Fruit fly (Drosophila melanogaster) whole organism, wandering third instar larva: Measurements from ENCODE around the gene Sema1a.

Experiments
- Abd-B ChIP-seq: fragments of >200 bp; optimal IDR thresholded peaks from 2 replicates; lab custom pipeline; 2017; ENCODE audit warnings: missing biosample characterization, missing genetic modification characterization
- CG32264 ChIP-seq: fragments of 200-800 bp; sonication (Bioruptor generic); optimal IDR thresholded peaks from 2 replicates; lab custom pipeline; 2016; ENCODE audit warnings: missing biosample characterization, missing genetic modification characterization
- CrebA ChIP-seq: fragments of 200-800 bp; sonication (Bioruptor generic); optimal IDR thresholded peaks from 2 replicates; lab custom pipeline; 2016; ENCODE audit warnings: missing biosample characterization, mild to moderate bottlenecking, missing genetic modification characterization, borderline replicate concordance
- Dfd ChIP-seq: fragments of >200 bp; optimal IDR thresholded peaks from 2 replicates; lab custom pipeline; 2017; ENCODE audit warnings: missing biosample characterization, missing genetic modification characterization
- Dif ChIP-seq: fragments of 200-275, 200-300 bp; sonication (Bioruptor generic); optimal IDR thresholded peaks from 2 replicates; lab custom pipeline; 2018; ENCODE audit warnings: missing biosample characterization, missing genetic modification characterization; ENCODE audit not compliant: partially characterized antibody
- GATAd ChIP-seq: sonication (Bioruptor generic); optimal IDR thresholded peaks from 2 replicates; lab custom pipeline; 2016; ENCODE audit warnings: missing biosample characterization, missing genetic modification characterization
- HLH106 ChIP-seq: fragments of 200-800 bp; optimal IDR thresholded peaks from 3 replicates; lab custom pipeline; 2019; ENCODE audit warnings: missing biosample characterization, mild to moderate bottlenecking, missing genetic modification characterization, moderate library complexity
- Hnf4 ChIP-seq: fragments of 200-800 bp; sonication (Bioruptor generic); optimal IDR thresholded peaks from 2 replicates; lab custom pipeline; 2016; ENCODE audit warnings: missing biosample characterization, mild to moderate bottlenecking, missing genetic modification characterization
- Hr78 ChIP-seq: fragments of >200 bp; optimal IDR thresholded peaks from 2 replicates; lab custom pipeline; 2017; ENCODE audit warnings: missing biosample characterization, missing genetic modification characterization
- Hr83 ChIP-seq: fragments of 200-300 bp; sonication (Bioruptor generic); optimal IDR thresholded peaks from 2 replicates; lab custom pipeline; 2016; ENCODE audit warnings: missing biosample characterization, mild to moderate bottlenecking, missing genetic modification characterization, moderate library complexity; ENCODE audit not compliant: poor library complexity, severe bottlenecking
- Jra ChIP-seq: sonication (Bioruptor generic); optimal IDR thresholded peaks from 2 replicates; lab custom pipeline; 2016; ENCODE audit warnings: missing biosample characterization, missing genetic modification characterization
- Mio ChIP-seq: sonication (Bioruptor generic); optimal IDR thresholded peaks from 2 replicates; lab custom pipeline; 2016; ENCODE audit warnings: missing biosample characterization, missing genetic modification characterization
- Myc ChIP-seq: fragments of >200 bp; optimal IDR thresholded peaks from 2 replicates; lab custom pipeline; 2017
- N ChIP-seq: fragments of >200 bp; optimal IDR thresholded peaks from 2 replicates; lab custom pipeline; 2018; ENCODE audit warnings: missing biosample characterization, missing external identifiers, missing genetic modification characterization
- OdsH ChIP-seq: fragments of 200-800 bp; sonication (Bioruptor generic); optimal IDR thresholded peaks from 2 replicates; lab custom pipeline; 2016; ENCODE audit warnings: missing biosample characterization, mild to moderate bottlenecking, missing genetic modification characterization
- Rel ChIP-seq, 2 experiments: fragments of 200-800 bp; sonication (Bioruptor generic) in 1 of 2; optimal IDR thresholded peaks; 2 replicates in 1 of 2; 3 replicates in 1 of 2; lab custom pipeline; 2016 to 2019; ENCODE audit warnings: mild to moderate bottlenecking in 2 of 2, missing biosample characterization in 2 of 2, missing genetic modification characterization in 2 of 2, moderate library complexity in 1 of 2
- Sp1 ChIP-seq: fragments of 200-800 bp; sonication (Bioruptor generic); optimal IDR thresholded peaks from 3 replicates; lab custom pipeline; 2019; ENCODE audit warnings: missing biosample characterization, mild to moderate bottlenecking, missing genetic modification characterization, moderate library complexity
- Vsx2 ChIP-seq: fragments of 200-300, 225-300 bp; sonication (Bioruptor generic); optimal IDR thresholded peaks from 2 replicates; lab custom pipeline; 2018; ENCODE audit warnings: missing biosample characterization, missing genetic modification characterization; ENCODE audit not compliant: partially characterized antibody
- br ChIP-seq: fragments of 200-800 bp; sonication (Bioruptor generic); optimal IDR thresholded peaks from 2 replicates; lab custom pipeline; 2016; ENCODE audit warnings: missing biosample characterization, missing genetic modification characterization
- brk ChIP-seq: fragments of 200-800 bp; sonication (Bioruptor generic); optimal IDR thresholded peaks from 2 replicates; lab custom pipeline; 2016; ENCODE audit warnings: missing biosample characterization, mild to moderate bottlenecking, missing genetic modification characterization
- dl ChIP-seq, 2 experiments: fragments of 175-275, 200-275 bp in 1 of 2; fragments of 200-275 bp in 1 of 2; sonication (Bioruptor generic); optimal IDR thresholded peaks; lab custom pipeline; 2018; ENCODE audit warnings: mild to moderate bottlenecking in 2 of 2, missing biosample characterization in 2 of 2, missing genetic modification characterization in 2 of 2, moderate library complexity in 2 of 2; ENCODE audit not compliant: partially characterized antibody in 2 of 2, insufficient read depth in 1 of 2
- dmrt93B ChIP-seq: fragments of 200-800 bp; sonication (Bioruptor generic); optimal IDR thresholded peaks from 2 replicates; lab custom pipeline; 2018; ENCODE audit warnings: missing biosample characterization, mild to moderate bottlenecking, missing genetic modification characterization
- dsf ChIP-seq: sonication (Bioruptor generic); optimal IDR thresholded peaks from 2 replicates; lab custom pipeline; 2016; ENCODE audit warnings: missing biosample characterization, missing genetic modification characterization, borderline replicate concordance
- ey ChIP-seq: fragments of 200-800 bp; sonication (Bioruptor generic); optimal IDR thresholded peaks from 2 replicates; lab custom pipeline; 2016; ENCODE audit warnings: missing biosample characterization, missing genetic modification characterization
- foxo ChIP-seq, 2 experiments: fragments of 200-800 bp; sonication (Bioruptor generic); optimal IDR thresholded peaks; 2 replicates in 1 of 2; 3 replicates in 1 of 2; lab custom pipeline; 2016 to 2017; ENCODE audit warnings: missing biosample characterization in 2 of 2, missing genetic modification characterization in 2 of 2
- fru ChIP-seq: fragments of 200-800 bp; sonication (Bioruptor generic); optimal IDR thresholded peaks from 3 replicates; lab custom pipeline; 2016; ENCODE audit warnings: missing biosample characterization, mild to moderate bottlenecking, missing genetic modification characterization
- h ChIP-seq: fragments of 200-800 bp; sonication (Bioruptor generic); optimal IDR thresholded peaks from 3 replicates; lab custom pipeline; 2016; ENCODE audit warnings: missing biosample characterization, mild to moderate bottlenecking, missing genetic modification characterization
- jim ChIP-seq: fragments of 175-275, 200-325 bp; sonication (Bioruptor generic); optimal IDR thresholded peaks from 2 replicates; lab custom pipeline; 2016; ENCODE audit warnings: missing biosample characterization, mild to moderate bottlenecking, missing genetic modification characterization
- lola ChIP-seq: fragments of >200 bp; optimal IDR thresholded peaks from 2 replicates; lab custom pipeline; 2017; ENCODE audit warnings: missing biosample characterization, missing genetic modification characterization
- psq ChIP-seq: fragments of 200-800 bp; sonication (Bioruptor generic); optimal IDR thresholded peaks from 3 replicates; lab custom pipeline; 2017; ENCODE audit warnings: missing biosample characterization, mild to moderate bottlenecking, missing genetic modification characterization, moderate library complexity
- rgr ChIP-seq: fragments of 200-800 bp; sonication (Bioruptor generic); optimal IDR thresholded peaks from 3 replicates; lab custom pipeline; 2016; ENCODE audit warnings: missing biosample characterization, mild to moderate bottlenecking, missing genetic modification characterization
- sage ChIP-seq: fragments of 200-800 bp; sonication (Bioruptor generic); optimal IDR thresholded peaks from 2 replicates; lab custom pipeline; 2016; ENCODE audit warnings: missing biosample characterization, mild to moderate bottlenecking, missing genetic modification characterization
- sv ChIP-seq: fragments of 200-800 bp; sonication (Bioruptor generic); optimal IDR thresholded peaks from 3 replicates; lab custom pipeline; 2016; ENCODE audit warnings: missing biosample characterization, missing genetic modification characterization
- tai ChIP-seq: sonication (Bioruptor generic); optimal IDR thresholded peaks from 2 replicates; lab custom pipeline; 2016; ENCODE audit warnings: missing biosample characterization, missing genetic modification characterization
- usp ChIP-seq: fragments of >200 bp; optimal IDR thresholded peaks from 2 replicates; lab custom pipeline; 2017; ENCODE audit warnings: missing biosample characterization, missing genetic modification characterization
- woc ChIP-seq: sonication (Bioruptor generic); optimal IDR thresholded peaks from 2 replicates; lab custom pipeline; 2016; ENCODE audit warnings: missing biosample characterization, mild to moderate bottlenecking, missing genetic modification characterization

The Sema1a gene

DNA sequence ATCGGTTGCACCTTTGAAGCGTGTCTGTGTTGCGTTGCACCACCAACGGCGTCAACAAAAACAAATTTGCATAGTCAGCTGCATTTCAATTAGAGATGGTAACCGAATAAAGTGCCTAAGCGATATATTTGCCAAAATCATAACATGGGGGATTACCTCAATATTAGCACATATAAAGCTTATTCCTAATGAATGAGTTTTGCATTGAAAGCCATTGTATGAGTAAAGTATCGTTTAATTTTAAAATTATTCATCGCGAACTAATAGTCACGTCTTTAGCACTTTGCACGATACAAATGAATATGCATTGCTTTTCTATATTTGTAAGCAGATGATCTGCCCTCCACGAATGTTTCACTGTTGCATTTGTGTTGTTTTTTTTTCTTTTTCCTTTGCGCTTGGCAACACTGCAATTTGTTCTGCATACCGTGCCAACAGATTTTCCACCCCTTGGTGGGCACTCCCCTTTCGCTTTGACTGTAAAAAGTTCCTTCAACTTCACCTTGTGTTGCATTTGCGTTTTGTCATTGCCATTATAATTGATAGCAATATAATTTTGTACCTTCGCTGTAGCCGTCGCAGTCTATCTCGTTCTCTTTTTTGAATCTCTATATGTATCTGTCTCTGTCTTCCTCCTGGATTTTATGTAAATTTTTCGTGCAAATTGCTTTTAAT is 43.2 kb downstream of the Sema1a start:
- TF ChIP-seq fru (GFP tag; lab: Kevin White, UChicago) (peak; percentile 26), GATAd (GFP tag; lab: Kevin White, UChicago) (no peak), foxo (GFP tag; optimal IDR thresholded peaks at IDR 0.05; lab: Kevin White, UChicago) (peak in 1 of 2 experiments; percentile 49), HLH106 (tag; lab: Kevin White, UChicago) (peak; percentile 26), Hr83 (GFP tag; lab: Kevin White, UChicago) (no peak), CrebA (GFP tag; lab: Kevin White, UChicago) (no peak), Jra (GFP tag; lab: Kevin White, UChicago) (no peak), h (GFP tag; lab: Kevin White, UChicago) (peak; percentile 33), ey (GFP tag; lab: Kevin White, UChicago) (peak; percentile 22), br (GFP tag; lab: Kevin White, UChicago) (no peak), woc (GFP tag; lab: Kevin White, UChicago) (peak; percentile 16), Sp1 (peak; percentile 12), Hnf4 (GFP tag; lab: Kevin White, UChicago) (no peak)

dm6 chr2L:8587911-8588310 is 46.0 kb downstream of the Sema1a start:
- no peak for TF ChIP-seq GATAd (GFP tag; lab: Kevin White, UChicago)
- no peak for TF ChIP-seq HLH106 (tag; lab: Kevin White, UChicago)
- no peak for TF ChIP-seq Hnf4 (GFP tag; lab: Kevin White, UChicago)
- TF ChIP-seq Hr83 (GFP tag; lab: Kevin White, UChicago) = no peak
- TF ChIP-seq jim (GFP tag; lab: Kevin White, UChicago) = no peak

- TF ChIP-seq psq (GFP tag; lab: Kevin White, UChicago) (peak; percentile 14), lola (GFP tag; lab: Kevin White, UChicago) (no peak), fru (GFP tag; lab: Kevin White, UChicago) (peak; percentile 48), foxo (GFP tag; optimal IDR thresholded peaks at IDR 0.05; lab: Kevin White, UChicago) (peak in 1 of 2 experiments; percentile 40), Mio (GFP tag; lab: Kevin White, UChicago) (no peak), rgr (GFP tag; lab: Kevin White, UChicago) (no peak), N (GFP tag; lab: Kevin White, UChicago) (no peak), ey (GFP tag; lab: Kevin White, UChicago) (peak; percentile 37), Sp1 (peak; percentile 28), HLH106 (tag; lab: Kevin White, UChicago) (peak; percentile 42), dl (GFP tag; optimal IDR thresholded peaks at IDR 0.05; lab: Kevin White, UChicago; ENCODE audit: insufficient read depth in 1 of 2, partially characterized antibody in 2 of 2) (no peak), br (GFP tag; lab: Kevin White, UChicago) (no peak), h (GFP tag; lab: Kevin White, UChicago) (peak; percentile 45)
Measured at dm6 chr2L:8588776-8589175, 46.8 kb downstream of the Sema1a start.

dm6 chr2L:8602616-8603015 is 60.7 kb downstream of the Sema1a start:
- no peak for TF ChIP-seq CG32264 (GFP tag; lab: Kevin White, UChicago)
- TF ChIP-seq usp = no peak
- no peak for TF ChIP-seq tai (GFP tag; lab: Kevin White, UChicago)
- no peak for TF ChIP-seq brk (GFP tag; lab: Kevin White, UChicago)
- peak in 1 of 2 experiments; percentile 37 for TF ChIP-seq foxo (GFP tag; optimal IDR thresholded peaks at IDR 0.05; lab: Kevin White, UChicago)
- no peak for TF ChIP-seq ey (GFP tag; lab: Kevin White, UChicago)
- TF ChIP-seq Hnf4 (GFP tag; lab: Kevin White, UChicago) = no peak
- no peak for TF ChIP-seq Mio (GFP tag; lab: Kevin White, UChicago)
- no peak for TF ChIP-seq sage (GFP tag; lab: Kevin White, UChicago)
- no peak for TF ChIP-seq dl (GFP tag; optimal IDR thresholded peaks at IDR 0.05; lab: Kevin White, UChicago; ENCODE audit: insufficient read depth in 1 of 2, partially characterized antibody in 2 of 2)
- TF ChIP-seq h (GFP tag; lab: Kevin White, UChicago) = no peak
- no peak for TF ChIP-seq Hr78 (GFP tag; lab: Kevin White, UChicago)
- TF ChIP-seq HLH106 (tag; lab: Kevin White, UChicago) = peak; percentile 25
- no peak for TF ChIP-seq lola (GFP tag; lab: Kevin White, UChicago)
- no peak for TF ChIP-seq dsf (GFP tag; lab: Kevin White, UChicago)
- no peak for TF ChIP-seq Hr83 (GFP tag; lab: Kevin White, UChicago)
- TF ChIP-seq psq (GFP tag; lab: Kevin White, UChicago) = peak; percentile 10
- no peak for TF ChIP-seq GATAd (GFP tag; lab: Kevin White, UChicago)
- TF ChIP-seq Jra (GFP tag; lab: Kevin White, UChicago) = no peak
- peak; percentile 43 for TF ChIP-seq rgr (GFP tag; lab: Kevin White, UChicago)
- TF ChIP-seq Dfd = no peak
- no peak for TF ChIP-seq Vsx2 (GFP tag; lab: Kevin White, UChicago)
- no peak for TF ChIP-seq Abd-B (GFP tag; lab: Kevin White, UChicago)
- no peak for TF ChIP-seq N (GFP tag; lab: Kevin White, UChicago)
- peak; percentile 4 for TF ChIP-seq br (GFP tag; lab: Kevin White, UChicago)
- no peak for TF ChIP-seq jim (GFP tag; lab: Kevin White, UChicago)
- TF ChIP-seq CrebA (GFP tag; lab: Kevin White, UChicago) = no peak
- no peak for TF ChIP-seq dmrt93B (GFP tag; lab: Kevin White, UChicago)
- peak; percentile 19 for TF ChIP-seq OdsH (GFP tag; lab: Kevin White, UChicago)
- TF ChIP-seq woc (GFP tag; lab: Kevin White, UChicago) = no peak
- no peak for TF ChIP-seq Myc (lab: Kevin White, UChicago)
- no peak for TF ChIP-seq Dif (GFP tag; lab: Kevin White, UChicago)
- peak; percentile 38 for TF ChIP-seq fru (GFP tag; lab: Kevin White, UChicago)
- no peak for TF ChIP-seq Rel (GFP tag; optimal IDR thresholded peaks at IDR 0.05; lab: Kevin White, UChicago)
- no peak for TF ChIP-seq Rel (tag; optimal IDR thresholded peaks at IDR 0.05; lab: Kevin White, UChicago)
- peak; percentile 45 for TF ChIP-seq sv
- TF ChIP-seq Sp1 = peak; percentile 14
